Fruit fly (Drosophila melanogaster) whole organism, embryonic: ENCODE measurements around the gene Ir68b.
A peak's percentile ranks its signal among the peaks of the same experiment; 100 is the strongest.

ENCODE experiments used
- Atf3 ChIP-seq: fragments of 200-800 bp; sonication (Bioruptor generic); optimal IDR thresholded peaks from 3 replicates; lab custom pipeline; 2016; ENCODE audit warnings: missing biosample characterization, missing genetic modification characterization
- Bdp1 ChIP-seq: fragments of 200-800 bp; sonication (Bioruptor generic); optimal IDR thresholded peaks from 3 replicates; lab custom pipeline; 2016; ENCODE audit warnings: missing biosample characterization, missing genetic modification characterization
- Bgb ChIP-seq: fragments of 200-800 bp; sonication (Bioruptor generic); IDR thresholded peaks from 2 replicates; pipeline ENCODE4 v1.3.6; 2022; ENCODE audit warnings: missing biosample characterization, missing genetic modification characterization; ENCODE audit not compliant: partially characterized antibody
- CG10321 ChIP-seq: fragments of 200-800 bp; sonication (Bioruptor generic); IDR thresholded peaks from 2 replicates; pipeline ENCODE4 v1.3.6; 2022; ENCODE audit warnings: missing biosample characterization, missing genetic modification characterization
- CG10959 ChIP-seq: fragments of 200-800 bp; sonication (Bioruptor generic); IDR thresholded peaks from 2 replicates; pipeline ENCODE4 v1.3.6; 2022; ENCODE audit warnings: missing biosample characterization, missing genetic modification characterization
- CG11695 ChIP-seq: fragments of 200-800 bp; sonication (Bioruptor generic); IDR thresholded peaks from 3 replicates; pipeline ENCODE4 v1.3.6; 2022; ENCODE audit warnings: missing biosample characterization, missing genetic modification characterization
- CG12155 ChIP-seq: fragments of 200-800 bp; sonication (Bioruptor generic); optimal IDR thresholded peaks from 3 replicates; lab custom pipeline; 2016; ENCODE audit warnings: missing biosample characterization, missing genetic modification characterization
- CG12744 ChIP-seq: fragments of 200-800 bp; sonication (Bioruptor generic); optimal IDR thresholded peaks from 2 replicates; lab custom pipeline; 2016; ENCODE audit warnings: missing biosample characterization, missing genetic modification characterization
- CG13424 ChIP-seq: fragments of 200-800 bp; sonication (Bioruptor generic); optimal IDR thresholded peaks from 2 replicates; lab custom pipeline; 2019; ENCODE audit warnings: missing biosample characterization, mild to moderate bottlenecking, missing genetic modification characterization, moderate library complexity
- CG14710 ChIP-seq: fragments of 200-800 bp; sonication (Bioruptor generic); optimal IDR thresholded peaks from 3 replicates; lab custom pipeline; 2019; ENCODE audit warnings: missing biosample characterization, mild to moderate bottlenecking, missing genetic modification characterization, moderate library complexity
- CG15011 ChIP-seq: fragments of 200-800 bp; sonication (Bioruptor generic); optimal IDR thresholded peaks from 3 replicates; lab custom pipeline; 2018; ENCODE audit warnings: missing biosample characterization, mild to moderate bottlenecking, missing genetic modification characterization
- CG1529 ChIP-seq: fragments of 200-800 bp; sonication (Bioruptor generic); optimal IDR thresholded peaks from 3 replicates; lab custom pipeline; 2018; ENCODE audit warnings: missing biosample characterization, missing genetic modification characterization
- CG16813 ChIP-seq: fragments of 200-800 bp; sonication (Bioruptor generic); IDR thresholded peaks from 3 replicates; pipeline ENCODE4 v1.3.6; 2022; ENCODE audit warnings: missing biosample characterization, missing genetic modification characterization; ENCODE audit not compliant: partially characterized antibody
- CG18764 ChIP-seq: fragments of 200-800 bp; sonication (Bioruptor generic); optimal IDR thresholded peaks from 3 replicates; lab custom pipeline; 2016; ENCODE audit warnings: missing biosample characterization, missing genetic modification characterization
- CG2889 ChIP-seq: fragments of 200-800 bp; sonication (Bioruptor generic); IDR thresholded peaks from 3 replicates; pipeline ENCODE4 v1.3.6; 2022; ENCODE audit warnings: missing biosample characterization, missing genetic modification characterization
- CG32767 ChIP-seq: fragments of 200-800 bp; sonication (Bioruptor generic); IDR thresholded peaks from 2 replicates; pipeline ENCODE4 v1.3.6; 2022; ENCODE audit warnings: missing biosample characterization, missing genetic modification characterization
- CG32772 ChIP-seq: fragments of 200-800 bp; sonication (Bioruptor generic); IDR thresholded peaks from 2 replicates; pipeline ENCODE4 v1.3.6; 2022; ENCODE audit warnings: missing biosample characterization, missing genetic modification characterization
- CG3726 ChIP-seq: fragments of 200-800 bp; sonication (Bioruptor generic); IDR thresholded peaks from 3 replicates; pipeline ENCODE4, ENCODE4 v1.3.6; 2022; ENCODE audit warnings: missing biosample characterization, missing genetic modification characterization
- CG6175 ChIP-seq: fragments of 200-800 bp; sonication (Bioruptor generic); IDR thresholded peaks from 3 replicates; pipeline ENCODE4 v1.3.6; 2022; ENCODE audit warnings: missing biosample characterization, missing genetic modification characterization
- CG7987 ChIP-seq: fragments of 200-800 bp; sonication (Bioruptor generic); optimal IDR thresholded peaks from 2 replicates; lab custom pipeline; 2018; ENCODE audit warnings: missing biosample characterization, mild to moderate bottlenecking, missing genetic modification characterization, moderate library complexity
- CG8944 ChIP-seq: fragments of 200-800 bp; sonication (Bioruptor generic); optimal IDR thresholded peaks from 3 replicates; lab custom pipeline; 2016; ENCODE audit warnings: missing biosample characterization, missing genetic modification characterization
- CG9932 ChIP-seq: fragments of 200-800 bp; sonication (Bioruptor generic); IDR thresholded peaks from 2 replicates; pipeline ENCODE4 v1.3.6; 2022; ENCODE audit warnings: missing biosample characterization, missing genetic modification characterization
- CoRest ChIP-seq: fragments of 200-800 bp; sonication (Bioruptor generic); optimal IDR thresholded peaks from 3 replicates; lab custom pipeline; 2018; ENCODE audit warnings: missing biosample characterization, mild to moderate bottlenecking, missing genetic modification characterization, moderate library complexity
- D19B ChIP-seq: fragments of 200-800 bp; sonication (Bioruptor generic); optimal IDR thresholded peaks from 2 replicates; lab custom pipeline; 2017; ENCODE audit warnings: missing biosample characterization, mild to moderate bottlenecking, missing genetic modification characterization
- Ets97D ChIP-seq: fragments of 200-800 bp; sonication (Bioruptor generic); optimal IDR thresholded peaks from 3 replicates; lab custom pipeline; 2016; ENCODE audit warnings: missing biosample characterization, missing genetic modification characterization
- Gug ChIP-seq: fragments of 200-800 bp; sonication (Bioruptor generic); IDR thresholded peaks from 4 replicates; pipeline ENCODE4 v1.3.6; 2022; ENCODE audit warnings: missing biosample characterization, missing genetic modification characterization
- HLH3B ChIP-seq: fragments of 200-800 bp; sonication (Bioruptor generic); IDR thresholded peaks from 2 replicates; pipeline ENCODE4 v1.3.6; 2022; ENCODE audit warnings: missing biosample characterization, missing genetic modification characterization
- Hr39 ChIP-seq: fragments of >200 bp; optimal IDR thresholded peaks from 2 replicates; lab custom pipeline; 2017
- Mes4 ChIP-seq: fragments of 200-800 bp; sonication (Bioruptor generic); optimal IDR thresholded peaks from 2 replicates; lab custom pipeline; 2016; ENCODE audit warnings: missing biosample characterization, missing genetic modification characterization
- Nf-YB ChIP-seq: fragments of 200-800 bp; sonication (Bioruptor generic); optimal IDR thresholded peaks from 3 replicates; lab custom pipeline; 2019; ENCODE audit warnings: missing biosample characterization, mild to moderate bottlenecking, missing genetic modification characterization, moderate library complexity
- Sin3A ChIP-seq: fragments of >200 bp; optimal IDR thresholded peaks from 2 replicates; lab custom pipeline; 2018
- Trl ChIP-seq, 3 experiments: fragments of >200 bp in 2 of 3; fragments of 200-800 bp in 1 of 3; sonication (Bioruptor generic) in 1 of 3; optimal IDR thresholded peaks; 2 replicates in 1 of 3; 3 replicates in 2 of 3; lab custom pipeline; 2016 to 2017; ENCODE audit warnings: missing biosample characterization in 1 of 3, missing genetic modification characterization in 1 of 3
- ap ChIP-seq: fragments of 200-800 bp; sonication (Bioruptor generic); IDR thresholded peaks from 2 replicates; pipeline ENCODE4 v1.3.6; 2022; ENCODE audit warnings: missing biosample characterization, missing genetic modification characterization
- ato ChIP-seq: fragments of 200-800 bp; sonication (Bioruptor generic); IDR thresholded peaks from 2 replicates; pipeline ENCODE4 v1.3.6; 2022; ENCODE audit warnings: missing biosample characterization, missing genetic modification characterization; ENCODE audit not compliant: partially characterized antibody
- cg ChIP-seq: fragments of 200-800 bp; sonication (Bioruptor generic); optimal IDR thresholded peaks from 3 replicates; lab custom pipeline; 2019; ENCODE audit warnings: missing biosample characterization, mild to moderate bottlenecking, missing genetic modification characterization, moderate library complexity
- cwo ChIP-seq: fragments of 200-800 bp; sonication (Bioruptor generic); optimal IDR thresholded peaks from 3 replicates; lab custom pipeline; 2017; ENCODE audit warnings: missing biosample characterization, missing genetic modification characterization, mild to moderate bottlenecking, moderate library complexity, missing genetic modification reagents
- dmrt11E ChIP-seq: fragments of 200-800 bp; sonication (Bioruptor generic); optimal IDR thresholded peaks from 3 replicates; lab custom pipeline; 2018; ENCODE audit warnings: missing biosample characterization, mild to moderate bottlenecking, missing genetic modification characterization, moderate library complexity
- ems ChIP-seq: fragments of 200-800 bp; sonication (Bioruptor generic); optimal IDR thresholded peaks from 3 replicates; lab custom pipeline; 2016; ENCODE audit warnings: missing biosample characterization, missing genetic modification characterization
- her ChIP-seq: fragments of 200-800 bp; sonication (Bioruptor generic); optimal IDR thresholded peaks from 2 replicates; lab custom pipeline; 2016; ENCODE audit warnings: missing biosample characterization, missing genetic modification characterization
- kay ChIP-seq: fragments of 200-800 bp; sonication (Bioruptor generic); optimal IDR thresholded peaks from 2 replicates; lab custom pipeline; 2016; ENCODE audit warnings: missing biosample characterization, missing genetic modification characterization
- oc ChIP-seq: fragments of 200-800 bp; sonication (Bioruptor generic); optimal IDR thresholded peaks from 2 replicates; lab custom pipeline; 2018; ENCODE audit warnings: missing biosample characterization, mild to moderate bottlenecking, missing genetic modification characterization, moderate library complexity
- org-1 ChIP-seq: fragments of 200-800 bp; sonication (Bioruptor generic); optimal IDR thresholded peaks from 2 replicates; lab custom pipeline; 2017; ENCODE audit warnings: missing biosample characterization, missing genetic modification characterization
- pan ChIP-seq, 4 experiments: fragments of >200 bp in 3 of 4; fragments of 200-800 bp in 1 of 4; sonication (Bioruptor generic) in 1 of 4; optimal IDR thresholded peaks in 3 of 4; IDR thresholded peaks in 1 of 4; 2 replicates each; pipeline versions ENCODE4 v1.3.6 to Lab custom; 2017 to 2022; ENCODE audit warnings: missing biosample characterization in 2 of 4, missing genetic modification characterization in 2 of 4, mixed read lengths in 1 of 4
- pb ChIP-seq: fragments of 200-800 bp; sonication (Bioruptor generic); optimal IDR thresholded peaks from 3 replicates; lab custom pipeline; 2016; ENCODE audit warnings: missing biosample characterization, missing genetic modification characterization
- phol ChIP-seq: fragments of 200-800 bp; sonication (Bioruptor generic); optimal IDR thresholded peaks from 3 replicates; lab custom pipeline; 2018; ENCODE audit warnings: missing biosample characterization, mild to moderate bottlenecking, missing genetic modification characterization, moderate library complexity
- prd ChIP-seq, 3 experiments: fragments of >200 bp in 2 of 3; fragments of 200-800 bp in 1 of 3; sonication (Bioruptor generic) in 1 of 3; optimal IDR thresholded peaks in 2 of 3; IDR thresholded peaks in 1 of 3; 2 replicates in 2 of 3; 3 replicates in 1 of 3; pipeline versions ENCODE4 v1.3.6 to Lab custom; 2017 to 2022; ENCODE audit warnings: missing biosample characterization in 1 of 3, missing genetic modification characterization in 1 of 3
- row ChIP-seq: fragments of 200-800 bp; sonication (Bioruptor generic); IDR thresholded peaks from 3 replicates; pipeline ENCODE4 v1.3.6; 2022; ENCODE audit warnings: missing biosample characterization, missing genetic modification characterization
- sob ChIP-seq: fragments of 200-800 bp; sonication (Bioruptor generic); IDR thresholded peaks from 2 replicates; pipeline ENCODE4 v1.3.6; 2022; ENCODE audit warnings: missing biosample characterization, missing genetic modification characterization
- ssp ChIP-seq: fragments of 200-800 bp; sonication (Bioruptor generic); IDR thresholded peaks from 2 replicates; pipeline ENCODE4 v1.3.6; 2022; ENCODE audit warnings: missing biosample characterization, missing genetic modification characterization
- ttk ChIP-seq: fragments of 200-800 bp; sonication (Bioruptor generic); IDR thresholded peaks from 2 replicates; pipeline ENCODE4 v2.1.2; 2022; ENCODE audit warnings: missing biosample characterization, missing genetic modification characterization
- z ChIP-seq: fragments of 200-800 bp; sonication (Bioruptor generic); IDR thresholded peaks from 3 replicates; pipeline ENCODE4 v1.3.6; 2022; ENCODE audit warnings: missing biosample characterization, missing genetic modification characterization

Gene Ir68b

dm6 chr3L:12114188-12114587 lies 13.0 kb downstream of the Ir68b start (continued):
- TF ChIP-seq ato (GFP tag; lab: Robert Waterston, UW) (no peak), Nf-YB (GFP tag; lab: Kevin White, UChicago) (no peak), Bgb (no peak), CG32772 (GFP tag; lab: Robert Waterston, UW) (peak; percentile 33; the same call in 1 of the 2 replicates), CG10959 (GFP tag; lab: Robert Waterston, UW) (no peak), Ets97D (no peak), CoRest (no peak), ap (GFP tag; lab: Robert Waterston, UW) (no peak), sob (GFP tag; lab: Robert Waterston, UW) (no peak), Hr39 (no peak), her (GFP tag; lab: Kevin White, UChicago) (no peak), CG6175 (GFP tag; lab: Robert Waterston, UW) (no peak), Trl (optimal IDR thresholded peaks at IDR 0.05; lab: Kevin White, UChicago) (no peak), Trl (GFP tag; optimal IDR thresholded peaks at IDR 0.05; lab: Kevin White, UChicago) (no peak), ems (no peak), HLH3B (GFP tag; lab: Robert Waterston, UW) (peak; percentile 20; the same call in 1 of the 2 replicates), org-1 (GFP tag; lab: Kevin White, UChicago) (no peak), Mes4 (GFP tag; lab: Kevin White, UChicago) (no peak), cg (no peak), pan (optimal IDR thresholded peaks at IDR 0.05; lab: Kevin White, UChicago) (no peak), pan (GFP tag; optimal IDR thresholded peaks at IDR 0.05 in 1 of 2, IDR thresholded peaks at IDR 0.05 in 1 of 2) (peak in 1 of 2 experiments; percentile 38), phol (tag; lab: Kevin White, UChicago) (peak; percentile 25), dmrt11E (no peak), z (GFP tag; lab: Robert Waterston, UW) (no peak), D19B (GFP tag; lab: Kevin White, UChicago) (no peak), oc (tag; lab: Kevin White, UChicago) (no peak), CG8944 (GFP tag; lab: Kevin White, UChicago) (no peak), CG7987 (GFP tag; lab: Kevin White, UChicago) (no peak), CG32767 (GFP tag; lab: Robert Waterston, UW) (no peak), Sin3A (no peak), prd (optimal IDR thresholded peaks at IDR 0.05; lab: Kevin White, UChicago) (no peak), prd (GFP tag; IDR thresholded peaks at IDR 0.05; lab: Robert Waterston, UW) (peak; percentile 39; the same call in 2 of the 3 replicates), CG18764 (no peak), CG3726 (GFP tag; lab: Robert Waterston, UW) (no peak), ttk (GFP tag; lab: Robert Waterston, UW) (no peak), CG13424 (tag; lab: Kevin White, UChicago) (no peak), CG14710 (peak; percentile 9), CG2889 (GFP tag; lab: Robert Waterston, UW) (no peak), cwo (GFP tag; lab: Kevin White, UChicago) (no peak), CG1529 (GFP tag; lab: Kevin White, UChicago) (no peak), ssp (GFP tag; lab: Robert Waterston, UW) (no peak; the same call in 1 of the 2 replicates), CG16813 (no peak), pb (GFP tag; lab: Kevin White, UChicago) (no peak), CG10321 (no peak), Bdp1 (GFP tag; lab: Kevin White, UChicago) (no peak), kay (GFP tag; lab: Kevin White, UChicago) (no peak), Gug (no peak), CG12155 (GFP tag; lab: Kevin White, UChicago) (no peak), CG9932 (no peak), row (GFP tag; lab: Robert Waterston, UW) (peak; percentile 37; the same call in 1 of the 3 replicates), CG12744 (GFP tag; lab: Kevin White, UChicago) (no peak), CG11695 (GFP tag; lab: Robert Waterston, UW) (no peak), CG15011 (GFP tag; lab: Kevin White, UChicago) (no peak), Atf3 (GFP tag; lab: Kevin White, UChicago) (no peak)
